Fruit fly (Drosophila melanogaster): ENCODE measurements around the gene ppk14.

DNA sequence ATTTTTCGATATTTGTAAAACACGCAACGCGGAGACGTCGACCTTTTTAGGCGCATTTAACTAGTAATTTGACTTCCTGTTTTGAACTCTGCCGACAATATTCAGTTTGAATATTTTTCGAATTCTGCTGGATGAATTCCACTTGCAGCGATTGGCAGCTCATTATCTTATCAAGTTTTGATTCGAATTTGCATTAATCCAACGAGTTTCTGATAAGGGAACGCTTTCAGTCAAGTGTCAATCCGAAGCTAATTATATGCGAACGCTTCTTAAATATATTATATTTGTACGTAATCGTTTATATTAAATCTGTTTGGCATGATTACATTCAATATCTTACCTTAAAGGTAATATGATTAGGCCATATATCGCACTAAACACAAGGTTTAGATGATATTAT is 6.4 kb upstream of the ppk14 start, which contains the start of gene CG9497:
- TF ChIP-seq Sin3A (optimal IDR thresholded peaks at IDR 0.05) (no peak), psq (optimal IDR thresholded peaks at IDR 0.05) (no peak)

Data from Kc167 (cell line).